Worm (Caenorhabditis elegans) whole organism, mixed stage, embryonic: ENCODE measurements around the gene C33D9.10.

Experiments used
- drap-1 ChIP-seq: fragments of 200-800 bp; sonication (Bioruptor generic); optimal IDR thresholded peaks from 3 replicates; lab custom pipeline; 2018; ENCODE audit warnings: mild to moderate bottlenecking, missing genetic modification characterization, missing compliant biosample characterization
- elt-1 ChIP-seq: sonication (generic microtip); optimal IDR thresholded peaks from 2 replicates; lab custom pipeline; 2017; ENCODE audit warnings: missing genetic modification characterization, mild to moderate bottlenecking, missing compliant biosample characterization, antibody characterized with exemption, moderate library complexity, borderline replicate concordance; ENCODE audit not compliant: insufficient read depth
- mep-1 ChIP-seq: fragments of 150-350 bp; optimal IDR thresholded peaks from 2 replicates; lab custom pipeline; 2017; ENCODE audit warnings: missing biosample characterization, missing genetic modification reagents, missing genetic modification characterization, inconsistent platforms
- pha-4 ChIP-seq: fragments of 150-350 bp; optimal IDR thresholded peaks from 2 replicates; lab custom pipeline; 2018; ENCODE audit warnings: missing biosample characterization, missing genetic modification reagents, missing genetic modification characterization
- snpc-4 ChIP-seq: fragments of 150-350 bp; optimal IDR thresholded peaks from 2 replicates; lab custom pipeline; 2014; ENCODE audit warnings: missing biosample characterization, missing genetic modification characterization
- unc-39 ChIP-seq: fragments of 150-350 bp; optimal IDR thresholded peaks from 2 replicates; lab custom pipeline; 2014; ENCODE audit warnings: missing biosample characterization, missing genetic modification characterization
- unc-62 ChIP-seq: fragments of 150-350 bp; optimal IDR thresholded peaks from 2 replicates; lab custom pipeline; 2014; ENCODE audit warnings: missing biosample characterization, missing genetic modification reagents, missing genetic modification characterization
- ztf-11 ChIP-seq: fragments of 150-350 bp; optimal IDR thresholded peaks from 2 replicates; lab custom pipeline; 2014; ENCODE audit warnings: missing biosample characterization, missing genetic modification characterization

DNA sequence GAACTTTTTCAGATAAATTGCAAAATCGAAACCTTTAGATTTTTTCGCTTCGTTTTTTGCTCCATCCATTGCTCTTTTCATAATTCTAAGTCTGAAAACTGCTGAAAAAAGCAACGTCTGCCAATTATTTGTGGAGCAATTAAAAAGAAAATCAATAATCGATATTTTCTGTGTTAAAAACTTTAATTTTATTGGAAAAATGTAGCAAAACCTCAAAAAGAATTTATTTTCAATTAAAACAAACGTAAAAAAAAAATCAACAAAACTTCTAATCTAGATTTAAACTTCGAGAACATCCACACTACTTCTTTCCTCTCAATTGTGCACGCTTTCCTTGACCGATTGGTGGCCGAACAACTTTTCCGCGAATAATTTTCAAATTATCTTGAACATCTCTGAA is 48.7 kb downstream of the C33D9.10 start, which contains the start of gene F21D5.5:
- TF ChIP-seq elt-1 (tag; lab: Kevin White, UChicago) (no peak), drap-1 (no peak), unc-62 (GFP tag; lab: Kevin White, UChicago) (no peak), unc-39 (tag; lab: Kevin White, UChicago) (no peak), pha-4 (tag; lab: Kevin White, UChicago) (no peak), snpc-4 (tag; lab: Kevin White, UChicago) (no peak), ztf-11 (tag; lab: Kevin White, UChicago) (no peak), mep-1 (tag; lab: Kevin White, UChicago) (no peak)
